Fruit fly (Drosophila melanogaster) whole organism, embryonic: ENCODE results near the gene CG14882.

Source experiments
- ATbp ChIP-seq: fragments of 200-800 bp; sonication (Bioruptor generic); optimal IDR thresholded peaks from 2 replicates; lab custom pipeline; 2017; ENCODE audit warnings: missing biosample characterization, mild to moderate bottlenecking, missing genetic modification characterization, missing genetic modification reagents
- CG10267 ChIP-seq: fragments of 200-800 bp; sonication (Bioruptor generic); optimal IDR thresholded peaks from 2 replicates; lab custom pipeline; 2018; ENCODE audit warnings: missing biosample characterization, mild to moderate bottlenecking, missing genetic modification characterization, moderate library complexity
- CG11398 ChIP-seq: fragments of 200-800 bp; sonication (Bioruptor generic); optimal IDR thresholded peaks from 2 replicates; lab custom pipeline; 2016; ENCODE audit warnings: missing biosample characterization, missing genetic modification characterization
- CG11696 ChIP-seq: fragments of 200-800 bp; sonication (Bioruptor generic); IDR thresholded peaks from 2 replicates; pipeline ENCODE4 v1.3.6; 2022; ENCODE audit warnings: missing biosample characterization, missing genetic modification characterization
- CG12236 ChIP-seq: fragments of 200-800 bp; sonication (Bioruptor generic); optimal IDR thresholded peaks from 2 replicates; lab custom pipeline; 2016; ENCODE audit warnings: missing biosample characterization, missing genetic modification characterization
- CG12391 ChIP-seq: fragments of 200-800 bp; sonication (Bioruptor generic); optimal IDR thresholded peaks from 3 replicates; lab custom pipeline; 2018; ENCODE audit warnings: missing biosample characterization, mild to moderate bottlenecking, missing genetic modification characterization, moderate library complexity
- CG13123 ChIP-seq: fragments of 200-800 bp; sonication (Bioruptor generic); optimal IDR thresholded peaks from 2 replicates; lab custom pipeline; 2016; ENCODE audit warnings: missing biosample characterization, missing genetic modification characterization
- CG13894 ChIP-seq: fragments of 200-800 bp; sonication (Bioruptor generic); optimal IDR thresholded peaks from 3 replicates; lab custom pipeline; 2018; ENCODE audit warnings: missing biosample characterization, mild to moderate bottlenecking, missing genetic modification characterization, moderate library complexity
- CG2889 ChIP-seq: fragments of 200-800 bp; sonication (Bioruptor generic); IDR thresholded peaks from 3 replicates; pipeline ENCODE4 v1.3.6; 2022; ENCODE audit warnings: missing biosample characterization, missing genetic modification characterization
- CG3065 ChIP-seq: fragments of 200-800 bp; sonication (Bioruptor generic); optimal IDR thresholded peaks from 2 replicates; lab custom pipeline; 2016; ENCODE audit warnings: missing biosample characterization, missing genetic modification characterization
- CG33213 ChIP-seq: fragments of 200-800 bp; sonication (Bioruptor generic); optimal IDR thresholded peaks from 3 replicates; lab custom pipeline; 2016; ENCODE audit warnings: missing biosample characterization, missing genetic modification characterization
- CG4282 ChIP-seq: fragments of 200-800 bp; sonication (Bioruptor generic); optimal IDR thresholded peaks from 2 replicates; lab custom pipeline; 2016; ENCODE audit warnings: missing biosample characterization, missing genetic modification characterization
- CG4707 ChIP-seq: fragments of 200-800 bp; sonication (Bioruptor generic); optimal IDR thresholded peaks from 2 replicates; lab custom pipeline; 2018; ENCODE audit warnings: missing biosample characterization, mild to moderate bottlenecking, missing genetic modification characterization, moderate library complexity
- CG6791 ChIP-seq: fragments of 200-800 bp; sonication (Bioruptor generic); IDR thresholded peaks from 3 replicates; pipeline ENCODE4 v1.3.6; 2022; ENCODE audit warnings: missing biosample characterization, missing genetic modification characterization; ENCODE audit not compliant: partially characterized antibody
- CG7987 ChIP-seq: fragments of 200-800 bp; sonication (Bioruptor generic); optimal IDR thresholded peaks from 2 replicates; lab custom pipeline; 2018; ENCODE audit warnings: missing biosample characterization, mild to moderate bottlenecking, missing genetic modification characterization, moderate library complexity
- CG8290 ChIP-seq, 3 experiments: fragments of 200-800 bp; sonication (Bioruptor generic); optimal IDR thresholded peaks; 2 replicates each; lab custom pipeline; 2016 to 2019; ENCODE audit warnings: missing biosample characterization in 3 of 3, missing genetic modification characterization in 3 of 3, mild to moderate bottlenecking in 2 of 3, moderate library complexity in 1 of 3
- CG9215 ChIP-seq: fragments of 200-800 bp; sonication (Bioruptor generic); IDR thresholded peaks from 2 replicates; pipeline ENCODE4 v1.3.6; 2022; ENCODE audit warnings: missing biosample characterization, missing genetic modification characterization
- CG9932 ChIP-seq: fragments of 200-800 bp; sonication (Bioruptor generic); IDR thresholded peaks from 2 replicates; pipeline ENCODE4 v1.3.6; 2022; ENCODE audit warnings: missing biosample characterization, missing genetic modification characterization
- Camta ChIP-seq: fragments of 200-800 bp; sonication (Bioruptor generic); optimal IDR thresholded peaks from 2 replicates; lab custom pipeline; 2016; ENCODE audit warnings: missing biosample characterization, missing genetic modification characterization
- Dek ChIP-seq: fragments of 200-800 bp; sonication (Bioruptor generic); optimal IDR thresholded peaks from 3 replicates; lab custom pipeline; 2019; ENCODE audit warnings: missing biosample characterization, mild to moderate bottlenecking, missing genetic modification characterization, moderate library complexity
- Dfd ChIP-seq, 2 experiments: fragments of >200 bp; optimal IDR thresholded peaks; 2 replicates each; lab custom pipeline; 2017; ENCODE audit warnings: missing biosample characterization in 2 of 2, missing genetic modification characterization in 2 of 2
- GATAe ChIP-seq: fragments of 200-800 bp; sonication (Bioruptor generic); conservative IDR thresholded peaks from 2 replicates; pipeline ENCODE4 v1.3.6; 2022; ENCODE audit warnings: missing biosample characterization, missing genetic modification characterization
- Gsc ChIP-seq: fragments of 200-800 bp; sonication (Bioruptor generic); IDR thresholded peaks from 2 replicates; pipeline ENCODE4 v1.3.6; 2022; ENCODE audit warnings: missing biosample characterization, missing genetic modification characterization
- HLH3B ChIP-seq: fragments of 200-800 bp; sonication (Bioruptor generic); IDR thresholded peaks from 2 replicates; pipeline ENCODE4 v1.3.6; 2022; ENCODE audit warnings: missing biosample characterization, missing genetic modification characterization
- HLH4C ChIP-seq: fragments of 200-800 bp; sonication (Bioruptor generic); IDR thresholded peaks from 3 replicates; pipeline ENCODE4 v1.3.6; 2022; ENCODE audit warnings: missing biosample characterization, missing genetic modification characterization; ENCODE audit not compliant: partially characterized antibody
- Kr ChIP-seq: fragments of 200-800 bp; sonication (Bioruptor generic); optimal IDR thresholded peaks from 2 replicates; lab custom pipeline; 2017; ENCODE audit warnings: missing biosample characterization, mild to moderate bottlenecking, missing genetic modification characterization
- Mrtf ChIP-seq: fragments of 200-800 bp; sonication (Bioruptor generic); IDR thresholded peaks from 3 replicates; pipeline ENCODE4 v1.3.6; 2022; ENCODE audit warnings: missing biosample characterization, missing genetic modification characterization
- Myb ChIP-seq: fragments of 200-800 bp; sonication (Bioruptor generic); optimal IDR thresholded peaks from 2 replicates; lab custom pipeline; 2016; ENCODE audit warnings: missing biosample characterization, missing genetic modification characterization
- Neu2 ChIP-seq: fragments of 200-800 bp; sonication (Bioruptor generic); optimal IDR thresholded peaks from 3 replicates; lab custom pipeline; 2016; ENCODE audit warnings: missing biosample characterization, missing genetic modification characterization, borderline replicate concordance
- Nf-YB ChIP-seq: fragments of 200-800 bp; sonication (Bioruptor generic); optimal IDR thresholded peaks from 3 replicates; lab custom pipeline; 2019; ENCODE audit warnings: missing biosample characterization, mild to moderate bottlenecking, missing genetic modification characterization, moderate library complexity
- Scr ChIP-seq: fragments of 200-800 bp; sonication (Bioruptor generic); IDR thresholded peaks from 2 replicates; pipeline ENCODE4 v1.3.6; 2022; ENCODE audit warnings: missing biosample characterization, missing genetic modification characterization; ENCODE audit not compliant: partially characterized antibody
- Sry-β ChIP-seq: fragments of 200-800 bp; sonication (Bioruptor generic); optimal IDR thresholded peaks from 2 replicates; lab custom pipeline; 2018; ENCODE audit warnings: missing biosample characterization, mild to moderate bottlenecking, missing genetic modification characterization, moderate library complexity
- Ssrp ChIP-seq: fragments of 200-800 bp; sonication (Bioruptor generic); optimal IDR thresholded peaks from 2 replicates; lab custom pipeline; 2018; ENCODE audit warnings: missing biosample characterization, mild to moderate bottlenecking, missing genetic modification characterization, moderate library complexity
- Xrp1 ChIP-seq: fragments of 200-800 bp; sonication (Bioruptor generic); IDR thresholded peaks from 2 replicates; pipeline ENCODE4 v1.3.6; 2022; ENCODE audit warnings: missing biosample characterization, missing genetic modification characterization
- YL-1 ChIP-seq: fragments of 200-800 bp; sonication (Bioruptor generic); optimal IDR thresholded peaks from 3 replicates; lab custom pipeline; 2017; ENCODE audit warnings: missing biosample characterization, mild to moderate bottlenecking, missing genetic modification characterization
- bigmax ChIP-seq: fragments of 200-800 bp; sonication (Bioruptor generic); optimal IDR thresholded peaks from 2 replicates; lab custom pipeline; 2018; ENCODE audit warnings: missing biosample characterization, mild to moderate bottlenecking, missing genetic modification characterization
- bowl ChIP-seq: fragments of 200-800 bp; sonication (Bioruptor generic); IDR thresholded peaks from 2 replicates; pipeline ENCODE4 v1.3.6; 2022; ENCODE audit warnings: missing biosample characterization, missing genetic modification characterization
- croc ChIP-seq: fragments of 200-800 bp; sonication (Bioruptor generic); conservative IDR thresholded peaks from 3 replicates; pipeline ENCODE4 v1.3.6; 2022; ENCODE audit warnings: missing biosample characterization, missing genetic modification characterization
- dmrt11E ChIP-seq: fragments of 200-800 bp; sonication (Bioruptor generic); optimal IDR thresholded peaks from 3 replicates; lab custom pipeline; 2018; ENCODE audit warnings: missing biosample characterization, mild to moderate bottlenecking, missing genetic modification characterization, moderate library complexity
- fru ChIP-seq: fragments of >200 bp; optimal IDR thresholded peaks from 2 replicates; lab custom pipeline; 2017
- jumu ChIP-seq: fragments of 200-800 bp; sonication (Bioruptor generic); optimal IDR thresholded peaks from 3 replicates; lab custom pipeline; 2016; ENCODE audit warnings: missing biosample characterization, missing genetic modification characterization
- kni ChIP-seq: fragments of 200-800 bp; sonication (Bioruptor generic); optimal IDR thresholded peaks from 3 replicates; lab custom pipeline; 2017; ENCODE audit warnings: mild to moderate bottlenecking, missing biosample characterization, missing genetic modification reagents, missing genetic modification characterization
- lbe ChIP-seq: fragments of 200-800 bp; sonication (Bioruptor generic); optimal IDR thresholded peaks from 2 replicates; lab custom pipeline; 2016; ENCODE audit warnings: missing biosample characterization, mild to moderate bottlenecking, missing genetic modification characterization
- lola ChIP-seq, 3 experiments: fragments of >200 bp in 2 of 3; fragments of 200-800 bp in 1 of 3; sonication (Bioruptor generic) in 1 of 3; optimal IDR thresholded peaks; 2 replicates each; lab custom pipeline; 2017 to 2019; ENCODE audit warnings: missing biosample characterization in 3 of 3, missing genetic modification characterization in 3 of 3, mild to moderate bottlenecking in 1 of 3, moderate library complexity in 1 of 3
- maf-S ChIP-seq: fragments of 200-800 bp; sonication (Bioruptor generic); optimal IDR thresholded peaks from 2 replicates; lab custom pipeline; 2016; ENCODE audit warnings: missing biosample characterization, missing genetic modification characterization
- nom ChIP-seq: fragments of 200-800 bp; sonication (Bioruptor generic); optimal IDR thresholded peaks from 2 replicates; lab custom pipeline; 2017; ENCODE audit warnings: missing biosample characterization, missing genetic modification characterization, mild to moderate bottlenecking, moderate library complexity, missing genetic modification reagents
- pzg ChIP-seq: fragments of 200-800 bp; sonication (Bioruptor generic); optimal IDR thresholded peaks from 3 replicates; lab custom pipeline; 2018; ENCODE audit warnings: missing biosample characterization, mild to moderate bottlenecking, missing genetic modification characterization, moderate library complexity
- run ChIP-seq: fragments of 200-800 bp; sonication (Bioruptor generic); optimal IDR thresholded peaks from 3 replicates; lab custom pipeline; 2018; ENCODE audit warnings: missing biosample characterization, mild to moderate bottlenecking, missing genetic modification characterization
- tgo ChIP-seq: fragments of 200-800 bp; sonication (Bioruptor generic); IDR thresholded peaks from 3 replicates; pipeline ENCODE4 v1.3.6; 2022; ENCODE audit warnings: missing biosample characterization, missing genetic modification characterization
- tna ChIP-seq: fragments of 200-800 bp; sonication (Bioruptor generic); IDR thresholded peaks from 2 replicates; pipeline ENCODE4 v1.3.6; 2022; ENCODE audit warnings: missing biosample characterization, missing genetic modification characterization; ENCODE audit not compliant: partially characterized antibody
- vfl ChIP-seq: fragments of 200-800 bp; sonication (Bioruptor generic); optimal IDR thresholded peaks from 2 replicates; lab custom pipeline; 2016; ENCODE audit warnings: missing biosample characterization, missing genetic modification characterization

Gene CG14882

dm6 chr3R:16453597-16453996 is 10.6 kb downstream of the CG14882 start, which contains the start of gene Pak3 (continued):
- TF ChIP-seq CG8290 (GFP tag; optimal IDR thresholded peaks at IDR 0.05; lab: Kevin White, UChicago) (no peak), CG8290 (tag; optimal IDR thresholded peaks at IDR 0.05; lab: Kevin White, UChicago) (no peak), lola (GFP tag; optimal IDR thresholded peaks at IDR 0.05; lab: Kevin White, UChicago) (no peak), bigmax (no peak), CG33213 (no peak), dmrt11E (tag; lab: Kevin White, UChicago) (no peak), CG12236 (GFP tag; lab: Kevin White, UChicago) (no peak), HLH3B (no peak), tgo (GFP tag; lab: Robert Waterston, UW) (no peak), HLH4C (GFP tag; lab: Robert Waterston, UW) (peak; percentile 54), CG9215 (GFP tag; lab: Robert Waterston, UW) (no peak), fru (lab: Kevin White, UChicago) (no peak), Sry-β (GFP tag; lab: Kevin White, UChicago) (no peak), maf-S (GFP tag; lab: Kevin White, UChicago) (no peak), Kr (GFP tag; lab: Kevin White, UChicago) (no peak), pzg (GFP tag; lab: Kevin White, UChicago) (peak; percentile 85), CG13123 (GFP tag; lab: Kevin White, UChicago) (no peak), Scr (GFP tag; lab: Robert Waterston, UW) (peak; percentile 68), Mrtf (GFP tag; lab: Robert Waterston, UW) (no peak), vfl (no peak), CG12391 (tag; lab: Kevin White, UChicago) (peak; percentile 36), croc (GFP tag; lab: Robert Waterston, UW) (no peak), nom (GFP tag; lab: Kevin White, UChicago) (peak; percentile 2), Gsc (no peak), Nf-YB (GFP tag; lab: Kevin White, UChicago) (peak; percentile 28), run (tag; lab: Kevin White, UChicago) (no peak), Myb (no peak), Dfd (GFP tag; optimal IDR thresholded peaks at IDR 0.05; lab: Kevin White, UChicago) (no peak), Ssrp (no peak), jumu (GFP tag; lab: Kevin White, UChicago) (no peak), Xrp1 (no peak), CG10267 (tag; lab: Kevin White, UChicago) (peak; percentile 56), CG13894 (tag; lab: Kevin White, UChicago) (no peak), Camta (GFP tag; lab: Kevin White, UChicago) (no peak), YL-1 (GFP tag; lab: Kevin White, UChicago) (no peak), Neu2 (GFP tag; lab: Kevin White, UChicago) (no peak), ATbp (GFP tag; lab: Kevin White, UChicago) (no peak), CG9932 (GFP tag; lab: Robert Waterston, UW) (peak; percentile 32; the same call in 1 of the 2 replicates), CG11398 (no peak), tna (GFP tag; lab: Robert Waterston, UW) (no peak; the same call in 1 of the 2 replicates), Dek (tag; lab: Kevin White, UChicago) (peak; percentile 31), CG4282 (GFP tag; lab: Kevin White, UChicago) (no peak), bowl (GFP tag; lab: Robert Waterston, UW) (no peak), CG6791 (peak; percentile 77), CG11696 (GFP tag; lab: Robert Waterston, UW) (no peak), lbe (GFP tag; lab: Kevin White, UChicago) (no peak), CG7987 (GFP tag; lab: Kevin White, UChicago) (peak; percentile 15), CG3065 (GFP tag; lab: Kevin White, UChicago) (no peak), CG4707 (no peak), GATAe (GFP tag; lab: Robert Waterston, UW) (no peak), kni (GFP tag; lab: Kevin White, UChicago) (no peak), CG2889 (GFP tag; lab: Robert Waterston, UW) (no peak)
